Fruit fly (Drosophila melanogaster) whole organism, adult: ENCODE data around the gene Efa6.

ENCODE experiments used
- CG11617 ChIP-seq: fragments of 200-800 bp; sonication (Bioruptor generic); optimal IDR thresholded peaks from 2 replicates; lab custom pipeline; 2017; ENCODE audit warnings: mild to moderate bottlenecking, missing biosample characterization, missing genetic modification reagents, missing genetic modification characterization
- CG12768 ChIP-seq: fragments of 200-800 bp; sonication (Bioruptor generic); optimal IDR thresholded peaks from 2 replicates; lab custom pipeline; 2017; ENCODE audit warnings: missing biosample characterization, missing genetic modification characterization, mild to moderate bottlenecking, moderate library complexity, missing genetic modification reagents
- CG14711 ChIP-seq: fragments of 200-800 bp; sonication (Bioruptor generic); optimal IDR thresholded peaks from 2 replicates; lab custom pipeline; 2018; ENCODE audit warnings: missing biosample characterization, mild to moderate bottlenecking, missing genetic modification characterization, moderate library complexity
- CG1620 ChIP-seq: fragments of 200-800 bp; sonication (Bioruptor generic); optimal IDR thresholded peaks from 2 replicates; lab custom pipeline; 2016; ENCODE audit warnings: missing biosample characterization, missing genetic modification characterization
- CG33017 ChIP-seq: fragments of 200-800 bp; sonication (Bioruptor generic); optimal IDR thresholded peaks from 2 replicates; lab custom pipeline; 2018; ENCODE audit warnings: missing biosample characterization, mild to moderate bottlenecking, missing genetic modification characterization, moderate library complexity
- CG5204 ChIP-seq: fragments of 200-800 bp; sonication (Bioruptor generic); optimal IDR thresholded peaks from 2 replicates; lab custom pipeline; 2016; ENCODE audit warnings: missing biosample characterization, missing genetic modification characterization
- CG7045 ChIP-seq: fragments of 200-800 bp; sonication (Bioruptor generic); optimal IDR thresholded peaks from 2 replicates; lab custom pipeline; 2017; ENCODE audit warnings: missing biosample characterization, mild to moderate bottlenecking, missing genetic modification characterization
- CG7101 ChIP-seq: fragments of 200-800 bp; sonication (Bioruptor generic); optimal IDR thresholded peaks from 2 replicates; lab custom pipeline; 2018; ENCODE audit warnings: missing biosample characterization, mild to moderate bottlenecking, missing genetic modification characterization, moderate library complexity
- Clk ChIP-seq: fragments of 200-800 bp; sonication (Bioruptor generic); optimal IDR thresholded peaks from 2 replicates; lab custom pipeline; 2017; ENCODE audit warnings: missing biosample characterization, missing genetic modification characterization
- Crg-1 ChIP-seq: fragments of 200-800 bp; sonication (Bioruptor generic); optimal IDR thresholded peaks from 2 replicates; lab custom pipeline; 2016; ENCODE audit warnings: missing biosample characterization, missing genetic modification characterization
- Hr96 ChIP-seq: fragments of 200-800 bp; sonication (Bioruptor generic); optimal IDR thresholded peaks from 2 replicates; lab custom pipeline; 2016; ENCODE audit warnings: missing biosample characterization, missing genetic modification characterization
- Mnt ChIP-seq: fragments of 200-800 bp; sonication (Bioruptor generic); optimal IDR thresholded peaks from 2 replicates; lab custom pipeline; 2016; ENCODE audit warnings: missing biosample characterization, mild to moderate bottlenecking, missing genetic modification characterization
- bab1 ChIP-seq: fragments of 200-800 bp; sonication (Bioruptor generic); optimal IDR thresholded peaks from 3 replicates; lab custom pipeline; 2019; ENCODE audit warnings: missing biosample characterization, mild to moderate bottlenecking, missing genetic modification characterization, moderate library complexity
- cic ChIP-seq: fragments of 200-800 bp; sonication (Bioruptor generic); optimal IDR thresholded peaks from 2 replicates; lab custom pipeline; 2017; ENCODE audit warnings: missing biosample characterization, mild to moderate bottlenecking, missing genetic modification characterization, moderate library complexity
- cnc ChIP-seq, 2 experiments: fragments of >200 bp; optimal IDR thresholded peaks; 2 replicates each; lab custom pipeline; 2017
- kay ChIP-seq: fragments of 200-800 bp; sonication (Bioruptor generic); peaks from one replicate; lab custom pipeline; 2016; ENCODE audit warnings: missing biosample characterization, missing genetic modification characterization, borderline replicate concordance
- ovo ChIP-seq: fragments of 200-800 bp; sonication (Bioruptor generic); optimal IDR thresholded peaks from 2 replicates; lab custom pipeline; 2016; ENCODE audit warnings: missing biosample characterization, missing genetic modification characterization
- pad ChIP-seq: fragments of 200-800 bp; sonication (Bioruptor generic); optimal IDR thresholded peaks from 3 replicates; lab custom pipeline; 2017; ENCODE audit warnings: missing biosample characterization, missing genetic modification characterization, mild to moderate bottlenecking, moderate library complexity, missing genetic modification reagents
- tj ChIP-seq: fragments of 200-800 bp; sonication (Bioruptor generic); optimal IDR thresholded peaks from 3 replicates; lab custom pipeline; 2017; ENCODE audit warnings: missing biosample characterization, mild to moderate bottlenecking, missing genetic modification characterization, moderate library complexity
- toe ChIP-seq: fragments of 200-800 bp; sonication (Bioruptor generic); optimal IDR thresholded peaks from 2 replicates; lab custom pipeline; 2016; ENCODE audit warnings: missing biosample characterization, missing genetic modification characterization

Efa6 gene

dm6 chr3R:22596450-22596849 is 8.9 kb downstream of the Efa6 start:
- no peak for TF ChIP-seq CG7045 (GFP tag; lab: Kevin White, UChicago)
- TF ChIP-seq toe (GFP tag; lab: Kevin White, UChicago) = no peak
- TF ChIP-seq CG5204 (GFP tag; lab: Kevin White, UChicago) = no peak
- TF ChIP-seq Clk (GFP tag; lab: Kevin White, UChicago) = no peak
- no peak for TF ChIP-seq kay (GFP tag; lab: Kevin White, UChicago)
- TF ChIP-seq CG1620 (GFP tag; lab: Kevin White, UChicago) = no peak
- TF ChIP-seq ovo (GFP tag; lab: Kevin White, UChicago) = no peak
- no peak for TF ChIP-seq CG14711 (tag; lab: Kevin White, UChicago)
- TF ChIP-seq pad (GFP tag; lab: Kevin White, UChicago) = no peak
- TF ChIP-seq CG11617 (GFP tag; lab: Kevin White, UChicago) = no peak
- no peak for TF ChIP-seq Crg-1
- TF ChIP-seq cnc (optimal IDR thresholded peaks at IDR 0.05; lab: Kevin White, UChicago) = no peak

- TF ChIP-seq CG14711 (tag; lab: Kevin White, UChicago) (no peak), Hr96 (GFP tag; lab: Kevin White, UChicago) (peak; percentile 58), cnc (optimal IDR thresholded peaks at IDR 0.05; lab: Kevin White, UChicago) (no peak), Crg-1 (no peak), bab1 (GFP tag; lab: Kevin White, UChicago) (no peak), kay (GFP tag; lab: Kevin White, UChicago) (no peak), CG7045 (GFP tag; lab: Kevin White, UChicago) (peak; percentile 57), Clk (GFP tag; lab: Kevin White, UChicago) (peak; percentile 51), pad (GFP tag; lab: Kevin White, UChicago) (peak; percentile 15), cic (GFP tag; lab: Kevin White, UChicago) (no peak), ovo (GFP tag; lab: Kevin White, UChicago) (no peak), CG1620 (GFP tag; lab: Kevin White, UChicago) (no peak), tj (no peak), toe (GFP tag; lab: Kevin White, UChicago) (no peak), CG12768 (GFP tag; lab: Kevin White, UChicago) (peak; percentile 83), Mnt (GFP tag; lab: Kevin White, UChicago) (no peak), CG7101 (tag; lab: Kevin White, UChicago) (peak; percentile 62), CG33017 (tag; lab: Kevin White, UChicago) (peak; percentile 73), CG5204 (GFP tag; lab: Kevin White, UChicago) (peak; percentile 31), CG11617 (GFP tag; lab: Kevin White, UChicago) (no peak)
Observed at dm6 chr3R:22597344-22597954, 9.9 kb downstream of the Efa6 start.

dm6 chr3R:22598759-22599158 is 11.2 kb downstream of the Efa6 start:
- TF ChIP-seq CG33017 (tag; lab: Kevin White, UChicago) = no peak
- TF ChIP-seq cic (GFP tag; lab: Kevin White, UChicago) = no peak
- no peak for TF ChIP-seq kay (GFP tag; lab: Kevin White, UChicago)
- no peak for TF ChIP-seq toe (GFP tag; lab: Kevin White, UChicago)
- no peak for TF ChIP-seq Mnt (GFP tag; lab: Kevin White, UChicago)
- no peak for TF ChIP-seq Crg-1
- no peak for TF ChIP-seq pad (GFP tag; lab: Kevin White, UChicago)
- TF ChIP-seq CG7101 (tag; lab: Kevin White, UChicago) = no peak
- TF ChIP-seq CG7045 (GFP tag; lab: Kevin White, UChicago) = no peak
- no peak for TF ChIP-seq CG5204 (GFP tag; lab: Kevin White, UChicago)
- TF ChIP-seq tj = no peak
- TF ChIP-seq CG1620 (GFP tag; lab: Kevin White, UChicago) = no peak

dm6 chr3R:22602783-22603182 is 15.2 kb downstream of the Efa6 start:
- no peak for TF ChIP-seq kay (GFP tag; lab: Kevin White, UChicago)
- TF ChIP-seq pad (GFP tag; lab: Kevin White, UChicago) = no peak
- no peak for TF ChIP-seq Crg-1
- TF ChIP-seq cic (GFP tag; lab: Kevin White, UChicago) = no peak
- no peak for TF ChIP-seq bab1 (GFP tag; lab: Kevin White, UChicago)
- TF ChIP-seq CG1620 (GFP tag; lab: Kevin White, UChicago) = no peak
- no peak for TF ChIP-seq Clk (GFP tag; lab: Kevin White, UChicago)

- no peak for TF ChIP-seq Mnt (GFP tag; lab: Kevin White, UChicago)
- no peak for TF ChIP-seq Hr96 (GFP tag; lab: Kevin White, UChicago)
- no peak for TF ChIP-seq tj
- no peak for TF ChIP-seq bab1 (GFP tag; lab: Kevin White, UChicago)
- no peak for TF ChIP-seq CG7045 (GFP tag; lab: Kevin White, UChicago)
- no peak for TF ChIP-seq Clk (GFP tag; lab: Kevin White, UChicago)
- no peak for TF ChIP-seq cnc (optimal IDR thresholded peaks at IDR 0.05; lab: Kevin White, UChicago)
- TF ChIP-seq CG14711 (tag; lab: Kevin White, UChicago) = no peak
- TF ChIP-seq pad (GFP tag; lab: Kevin White, UChicago) = no peak
- no peak for TF ChIP-seq ovo (GFP tag; lab: Kevin White, UChicago)
- no peak for TF ChIP-seq CG7101 (tag; lab: Kevin White, UChicago)
- TF ChIP-seq cic (GFP tag; lab: Kevin White, UChicago) = no peak
Observed at dm6 chr3R:22609185-22609584, 21.6 kb downstream of the Efa6 start, which contains the start of gene CG13843. CG13843 (plus strand) TSS chr3R:22609485.

- TF ChIP-seq kay (GFP tag; lab: Kevin White, UChicago) = peak; percentile 88
- no peak for TF ChIP-seq cnc (optimal IDR thresholded peaks at IDR 0.05; lab: Kevin White, UChicago)
Observed at dm6 chr3R:22613448-22613847, 25.9 kb downstream of the Efa6 start, which contains the start of the genes CG31156 and mRRF2. CG31156 (minus strand) TSS chr3R:22613656. mRRF2 (plus strand) TSS chr3R:22613686.
